Fruit fly (Drosophila melanogaster) whole organism, embryonic: ENCODE results near the gene CG31612.
A peak's percentile ranks its signal among the peaks of the same experiment; 100 is the strongest.

ENCODE experiments used
- Aef1 ChIP-seq: fragments of 200-800 bp; sonication (Bioruptor generic); IDR thresholded peaks from 3 replicates; pipeline ENCODE4 v1.3.6; 2022; ENCODE audit warnings: missing biosample characterization, missing genetic modification characterization
- Asciz ChIP-seq: fragments of 200-800 bp; sonication (Bioruptor generic); optimal IDR thresholded peaks from 2 replicates; lab custom pipeline; 2017; ENCODE audit warnings: missing biosample characterization, mild to moderate bottlenecking, missing genetic modification characterization, missing genetic modification reagents
- BtbVII ChIP-seq: fragments of 200-800 bp; sonication (Bioruptor generic); optimal IDR thresholded peaks from 3 replicates; lab custom pipeline; 2017; ENCODE audit warnings: missing biosample characterization, mild to moderate bottlenecking, missing genetic modification characterization
- CG10321 ChIP-seq: fragments of 200-800 bp; sonication (Bioruptor generic); IDR thresholded peaks from 2 replicates; pipeline ENCODE4 v1.3.6; 2022; ENCODE audit warnings: missing biosample characterization, missing genetic modification characterization
- CG11085 ChIP-seq: fragments of 200-800 bp; sonication (Bioruptor generic); IDR thresholded peaks from 2 replicates; pipeline ENCODE4 v1.3.6; 2022; ENCODE audit warnings: missing biosample characterization, missing genetic modification characterization
- CG14667 ChIP-seq: fragments of 200-800 bp; sonication (Bioruptor generic); IDR thresholded peaks from 2 replicates; pipeline ENCODE4 v1.3.6; 2022; ENCODE audit warnings: missing biosample characterization, missing genetic modification characterization
- CG14860 ChIP-seq: fragments of 200-800 bp; sonication (Bioruptor generic); IDR thresholded peaks from 3 replicates; pipeline ENCODE4 v1.3.6; 2022; ENCODE audit warnings: missing biosample characterization, missing genetic modification characterization; ENCODE audit not compliant: partially characterized antibody
- CG17186 ChIP-seq: fragments of 200-800 bp; sonication (Bioruptor generic); optimal IDR thresholded peaks from 3 replicates; lab custom pipeline; 2017; ENCODE audit warnings: missing biosample characterization, missing genetic modification reagents, missing genetic modification characterization
- CG17385 ChIP-seq: fragments of 200-800 bp; sonication (Bioruptor generic); optimal IDR thresholded peaks from 3 replicates; lab custom pipeline; 2018; ENCODE audit warnings: missing biosample characterization, mild to moderate bottlenecking, missing genetic modification characterization
- CG3847 ChIP-seq: fragments of 200-800 bp; sonication (Bioruptor generic); IDR thresholded peaks from 2 replicates; pipeline ENCODE4 v1.3.6; 2022; ENCODE audit warnings: missing biosample characterization, missing genetic modification characterization
- CG43689 ChIP-seq: fragments of 200-800 bp; sonication (Bioruptor generic); IDR thresholded peaks from 2 replicates; pipeline ENCODE4 v1.3.6; 2022; ENCODE audit warnings: missing biosample characterization, missing genetic modification characterization
- CG4730 ChIP-seq: fragments of 200-800 bp; sonication (Bioruptor generic); IDR thresholded peaks from 2 replicates; pipeline ENCODE4 v1.3.6; 2022; ENCODE audit warnings: missing biosample characterization, missing genetic modification characterization
- CG5180 ChIP-seq: fragments of 200-800 bp; sonication (Bioruptor generic); optimal IDR thresholded peaks from 3 replicates; lab custom pipeline; 2017; ENCODE audit warnings: missing biosample characterization, missing genetic modification characterization, mild to moderate bottlenecking, moderate library complexity, missing genetic modification reagents
- CG6765 ChIP-seq: fragments of 200-800 bp; sonication (Bioruptor generic); optimal IDR thresholded peaks from 3 replicates; lab custom pipeline; 2017; ENCODE audit warnings: missing biosample characterization, mild to moderate bottlenecking, missing genetic modification characterization
- CG7357 ChIP-seq: fragments of 200-800 bp; sonication (Bioruptor generic); IDR thresholded peaks from 3 replicates; pipeline ENCODE4 v1.3.6; 2022; ENCODE audit warnings: missing biosample characterization, missing genetic modification characterization
- CG7786 ChIP-seq: fragments of 200-800 bp; sonication (Bioruptor generic); optimal IDR thresholded peaks from 2 replicates; lab custom pipeline; 2016; ENCODE audit warnings: missing biosample characterization, missing genetic modification characterization
- CG7987 ChIP-seq: fragments of 200-800 bp; sonication (Bioruptor generic); optimal IDR thresholded peaks from 2 replicates; lab custom pipeline; 2018; ENCODE audit warnings: missing biosample characterization, mild to moderate bottlenecking, missing genetic modification characterization, moderate library complexity
- CG8478 ChIP-seq: fragments of >200 bp; optimal IDR thresholded peaks from 2 replicates; lab custom pipeline; 2018
- D ChIP-seq, 2 experiments: fragments of 200-800 bp in 1 of 2; fragments of >200 bp in 1 of 2; sonication (Bioruptor generic) in 1 of 2; optimal IDR thresholded peaks; 2 replicates in 1 of 2; 3 replicates in 1 of 2; lab custom pipeline; 2017; ENCODE audit warnings: mild to moderate bottlenecking in 1 of 2, missing biosample characterization in 1 of 2, missing genetic modification characterization in 1 of 2, missing genetic modification reagents in 1 of 2
- D19B ChIP-seq: fragments of 200-800 bp; sonication (Bioruptor generic); optimal IDR thresholded peaks from 2 replicates; lab custom pipeline; 2017; ENCODE audit warnings: missing biosample characterization, mild to moderate bottlenecking, missing genetic modification characterization
- Dfd ChIP-seq, 2 experiments: fragments of >200 bp; optimal IDR thresholded peaks; 2 replicates each; lab custom pipeline; 2017; ENCODE audit warnings: missing biosample characterization in 2 of 2, missing genetic modification characterization in 2 of 2
- Dref ChIP-seq: fragments of 200-800 bp; sonication (Bioruptor generic); IDR thresholded peaks from 2 replicates; pipeline ENCODE4 v1.3.6; 2022; ENCODE audit warnings: missing biosample characterization, missing genetic modification characterization
- Hr51 ChIP-seq, 2 experiments: fragments of 200-800 bp; sonication (Bioruptor generic); optimal IDR thresholded peaks; 2 replicates in 1 of 2; 3 replicates in 1 of 2; lab custom pipeline; 2016 to 2018; ENCODE audit warnings: missing biosample characterization in 2 of 2, missing genetic modification characterization in 2 of 2, mild to moderate bottlenecking in 1 of 2, moderate library complexity in 1 of 2
- Kr ChIP-seq: fragments of 200-800 bp; sonication (Bioruptor generic); optimal IDR thresholded peaks from 2 replicates; lab custom pipeline; 2017; ENCODE audit warnings: missing biosample characterization, mild to moderate bottlenecking, missing genetic modification characterization
- MBD-R2 ChIP-seq: fragments of 200-800 bp; sonication (Bioruptor generic); IDR thresholded peaks from 2 replicates; pipeline ENCODE4 v1.3.6; 2022; ENCODE audit warnings: missing biosample characterization, missing genetic modification characterization
- Nf-YC ChIP-seq: fragments of 200-800 bp; optimal IDR thresholded peaks from 3 replicates; lab custom pipeline; 2019; ENCODE audit warnings: missing biosample characterization, mild to moderate bottlenecking, missing genetic modification characterization, moderate library complexity
- Rfx ChIP-seq: fragments of 200-800 bp; sonication (Bioruptor generic); IDR thresholded peaks from 2 replicates; pipeline ENCODE4 v1.3.6; 2022; ENCODE audit warnings: missing biosample characterization, missing genetic modification characterization
- Usf ChIP-seq: fragments of 200-800 bp; sonication (Bioruptor generic); optimal IDR thresholded peaks from 2 replicates; lab custom pipeline; 2017; ENCODE audit warnings: missing genotype, missing biosample characterization, missing genetic modification characterization
- Vsx1 ChIP-seq: fragments of 200-800 bp; sonication (Bioruptor generic); optimal IDR thresholded peaks from 2 replicates; lab custom pipeline; 2017; ENCODE audit warnings: missing biosample characterization, mild to moderate bottlenecking, missing genetic modification characterization, missing genetic modification reagents
- abd-A ChIP-seq: fragments of 200-800 bp; sonication (Bioruptor generic); optimal IDR thresholded peaks from 3 replicates; lab custom pipeline; 2019; ENCODE audit warnings: missing biosample characterization, mild to moderate bottlenecking, missing genetic modification characterization, moderate library complexity
- ato ChIP-seq: fragments of 200-800 bp; sonication (Bioruptor generic); IDR thresholded peaks from 2 replicates; pipeline ENCODE4 v1.3.6; 2022; ENCODE audit warnings: missing biosample characterization, missing genetic modification characterization; ENCODE audit not compliant: partially characterized antibody
- az2 ChIP-seq: fragments of 200-800 bp; sonication (Bioruptor generic); optimal IDR thresholded peaks from 3 replicates; lab custom pipeline; 2016; ENCODE audit warnings: missing biosample characterization, missing genetic modification characterization
- cad ChIP-seq: fragments of >200 bp; optimal IDR thresholded peaks from 2 replicates; lab custom pipeline; 2017; ENCODE audit warnings: missing biosample characterization, missing genetic modification characterization
- cas ChIP-seq: fragments of 200-800 bp; sonication (Bioruptor generic); IDR thresholded peaks from 2 replicates; pipeline ENCODE4 v1.3.6; 2022; ENCODE audit warnings: missing biosample characterization, missing genetic modification characterization
- caup ChIP-seq: fragments of 200-800 bp; sonication (Bioruptor generic); optimal IDR thresholded peaks from 3 replicates; lab custom pipeline; 2017; ENCODE audit warnings: missing biosample characterization, mild to moderate bottlenecking, missing genetic modification characterization, moderate library complexity; ENCODE audit not compliant: severe bottlenecking
- danr ChIP-seq: fragments of 200-800 bp; sonication (Bioruptor generic); IDR thresholded peaks from 2 replicates; pipeline ENCODE4 v1.3.6; 2022; ENCODE audit warnings: missing biosample characterization, missing genetic modification characterization
- ems ChIP-seq: fragments of 200-800 bp; sonication (Bioruptor generic); optimal IDR thresholded peaks from 3 replicates; lab custom pipeline; 2016; ENCODE audit warnings: missing biosample characterization, missing genetic modification characterization
- insv ChIP-seq, 2 experiments: fragments of 200-800 bp; sonication (Bioruptor generic); optimal IDR thresholded peaks; 3 replicates each; lab custom pipeline; 2016 to 2018; ENCODE audit warnings: missing biosample characterization in 2 of 2, missing genetic modification characterization in 2 of 2
- ken ChIP-seq: fragments of 200-800 bp; sonication (Bioruptor generic); IDR thresholded peaks from 3 replicates; pipeline ENCODE4 v1.3.6; 2022; ENCODE audit warnings: missing biosample characterization, missing genetic modification characterization
- lab ChIP-seq: fragments of 200-800 bp; sonication (Bioruptor generic); optimal IDR thresholded peaks from 3 replicates; lab custom pipeline; 2017; ENCODE audit warnings: missing biosample characterization, missing genetic modification characterization, mild to moderate bottlenecking, moderate library complexity, missing genetic modification reagents
- nmo ChIP-seq: fragments of 200-800 bp; sonication (Bioruptor generic); optimal IDR thresholded peaks from 2 replicates; lab custom pipeline; 2018; ENCODE audit warnings: missing biosample characterization, mild to moderate bottlenecking, missing genetic modification characterization, moderate library complexity
- oc ChIP-seq: fragments of 200-800 bp; sonication (Bioruptor generic); optimal IDR thresholded peaks from 2 replicates; lab custom pipeline; 2018; ENCODE audit warnings: missing biosample characterization, mild to moderate bottlenecking, missing genetic modification characterization, moderate library complexity
- seq ChIP-seq: fragments of 200-800 bp; sonication (Bioruptor generic); IDR thresholded peaks from 2 replicates; pipeline ENCODE4 v1.3.6; 2022; ENCODE audit warnings: missing biosample characterization, missing genetic modification characterization
- slbo ChIP-seq: fragments of 200-800 bp; sonication (Bioruptor generic); IDR thresholded peaks from 2 replicates; pipeline ENCODE4 v1.3.6; 2022; ENCODE audit warnings: missing biosample characterization, missing genetic modification characterization
- sna ChIP-seq: fragments of 200-800 bp; sonication (Bioruptor generic); IDR thresholded peaks from 2 replicates; pipeline ENCODE4 v1.3.6; 2022; ENCODE audit warnings: missing biosample characterization, missing genetic modification characterization; ENCODE audit not compliant: partially characterized antibody
- sqz ChIP-seq: fragments of 200-800 bp; sonication (Bioruptor generic); optimal IDR thresholded peaks from 3 replicates; lab custom pipeline; 2018; ENCODE audit warnings: missing biosample characterization, mild to moderate bottlenecking, missing genetic modification characterization
- tll ChIP-seq, 2 experiments: fragments of 200-800 bp in 1 of 2; fragments of >200 bp in 1 of 2; sonication (Bioruptor generic) in 1 of 2; optimal IDR thresholded peaks; 2 replicates each; lab custom pipeline; 2017 to 2019; ENCODE audit warnings: missing biosample characterization in 2 of 2, missing genetic modification characterization in 2 of 2, mild to moderate bottlenecking in 1 of 2, moderate library complexity in 1 of 2
- wdn ChIP-seq: fragments of 200-800 bp; sonication (Bioruptor generic); IDR thresholded peaks from 2 replicates; pipeline ENCODE4 v1.3.6; 2022; ENCODE audit warnings: missing biosample characterization, missing genetic modification characterization

CG31612 gene

dm6 chr2L:21827900-21828790, 32.9 kb upstream of the CG31612 start, which contains the start of gene tsh (continued):
- TF ChIP-seq MBD-R2 (GFP tag; lab: Robert Waterston, UW) (no peak), CG10321 (GFP tag; lab: Robert Waterston, UW) (peak; percentile 91), Rfx (GFP tag; lab: Robert Waterston, UW) (no peak), Dref (no peak), Kr (GFP tag; lab: Kevin White, UChicago) (peak; percentile 36), CG7786 (GFP tag; lab: Kevin White, UChicago) (no peak), D19B (GFP tag; lab: Kevin White, UChicago) (no peak), seq (no peak), caup (GFP tag; lab: Kevin White, UChicago) (no peak), tll (GFP tag; optimal IDR thresholded peaks at IDR 0.05; lab: Kevin White, UChicago) (peak in 1 of 2 experiments; percentile 23), Hr51 (GFP tag; optimal IDR thresholded peaks at IDR 0.05; lab: Kevin White, UChicago) (no peak), ken (GFP tag; lab: Robert Waterston, UW) (0 out of 3 replicates have a peak, but pooled peaks have one; percentile 13), ems (no peak), cad (GFP tag; lab: Kevin White, UChicago) (peak; percentile 74), CG7357 (GFP tag; lab: Robert Waterston, UW) (no peak), Asciz (GFP tag; lab: Kevin White, UChicago) (no peak), CG5180 (GFP tag; lab: Kevin White, UChicago) (no peak), insv (GFP tag; optimal IDR thresholded peaks at IDR 0.05; lab: Kevin White, UChicago) (peak in 1 of 2 experiments; percentile 66), lab (GFP tag; lab: Kevin White, UChicago) (no peak), CG17385 (no peak), CG17186 (no peak), slbo (GFP tag; lab: Robert Waterston, UW) (peak; percentile 4; the same call in 1 of the 2 replicates), wdn (no peak), Dfd (GFP tag; optimal IDR thresholded peaks at IDR 0.05; lab: Kevin White, UChicago) (no peak), CG43689 (GFP tag; lab: Robert Waterston, UW) (no peak), sna (GFP tag; lab: Robert Waterston, UW) (peak; percentile 38; the same call in 1 of the 2 replicates), Usf (no peak), CG4730 (no peak), CG11085 (GFP tag; lab: Robert Waterston, UW) (no peak), az2 (GFP tag; lab: Kevin White, UChicago) (no peak), CG3847 (no peak), nmo (GFP tag; lab: Kevin White, UChicago) (no peak), Vsx1 (GFP tag; lab: Kevin White, UChicago) (peak; percentile 59), D (optimal IDR thresholded peaks at IDR 0.05; lab: Kevin White, UChicago) (peak; percentile 70), D (GFP tag; optimal IDR thresholded peaks at IDR 0.05; lab: Kevin White, UChicago) (peak; percentile 37), CG7987 (GFP tag; lab: Kevin White, UChicago) (peak; percentile 27), cas (GFP tag; lab: Robert Waterston, UW) (no peak), abd-A (peak; percentile 90), CG14860 (GFP tag; lab: Robert Waterston, UW) (0 out of 3 replicates have a peak, but pooled peaks have one; percentile 31), ato (GFP tag; lab: Robert Waterston, UW) (no peak), BtbVII (GFP tag; lab: Kevin White, UChicago) (no peak), CG6765 (GFP tag; lab: Kevin White, UChicago) (no peak), oc (tag; lab: Kevin White, UChicago) (peak; percentile 42), Nf-YC (tag; lab: Kevin White, UChicago) (peak; percentile 94), CG8478 (no peak), Aef1 (no peak), sqz (no peak), CG14667 (GFP tag; lab: Robert Waterston, UW) (no peak), danr (GFP tag; lab: Robert Waterston, UW) (no peak)
